Fruit fly (Drosophila melanogaster) whole organism, adult: ENCODE data around the gene CG4872.

Source experiments
- CG11617 ChIP-seq: fragments of 200-800 bp; sonication (Bioruptor generic); optimal IDR thresholded peaks from 2 replicates; lab custom pipeline; 2017; ENCODE audit warnings: mild to moderate bottlenecking, missing biosample characterization, missing genetic modification reagents, missing genetic modification characterization
- CG12768 ChIP-seq: fragments of 200-800 bp; sonication (Bioruptor generic); optimal IDR thresholded peaks from 2 replicates; lab custom pipeline; 2017; ENCODE audit warnings: missing biosample characterization, missing genetic modification characterization, mild to moderate bottlenecking, moderate library complexity, missing genetic modification reagents
- CG14711 ChIP-seq: fragments of 200-800 bp; sonication (Bioruptor generic); optimal IDR thresholded peaks from 2 replicates; lab custom pipeline; 2018; ENCODE audit warnings: missing biosample characterization, mild to moderate bottlenecking, missing genetic modification characterization, moderate library complexity
- CG1620 ChIP-seq: fragments of 200-800 bp; sonication (Bioruptor generic); optimal IDR thresholded peaks from 2 replicates; lab custom pipeline; 2016; ENCODE audit warnings: missing biosample characterization, missing genetic modification characterization
- CG33017 ChIP-seq: fragments of 200-800 bp; sonication (Bioruptor generic); optimal IDR thresholded peaks from 2 replicates; lab custom pipeline; 2018; ENCODE audit warnings: missing biosample characterization, mild to moderate bottlenecking, missing genetic modification characterization, moderate library complexity
- CG5204 ChIP-seq: fragments of 200-800 bp; sonication (Bioruptor generic); optimal IDR thresholded peaks from 2 replicates; lab custom pipeline; 2016; ENCODE audit warnings: missing biosample characterization, missing genetic modification characterization
- CG7045 ChIP-seq: fragments of 200-800 bp; sonication (Bioruptor generic); optimal IDR thresholded peaks from 2 replicates; lab custom pipeline; 2017; ENCODE audit warnings: missing biosample characterization, mild to moderate bottlenecking, missing genetic modification characterization
- CG7101 ChIP-seq: fragments of 200-800 bp; sonication (Bioruptor generic); optimal IDR thresholded peaks from 2 replicates; lab custom pipeline; 2018; ENCODE audit warnings: missing biosample characterization, mild to moderate bottlenecking, missing genetic modification characterization, moderate library complexity
- Clk ChIP-seq: fragments of 200-800 bp; sonication (Bioruptor generic); optimal IDR thresholded peaks from 2 replicates; lab custom pipeline; 2017; ENCODE audit warnings: missing biosample characterization, missing genetic modification characterization
- Crg-1 ChIP-seq: fragments of 200-800 bp; sonication (Bioruptor generic); optimal IDR thresholded peaks from 2 replicates; lab custom pipeline; 2016; ENCODE audit warnings: missing biosample characterization, missing genetic modification characterization
- Hr96 ChIP-seq: fragments of 200-800 bp; sonication (Bioruptor generic); optimal IDR thresholded peaks from 2 replicates; lab custom pipeline; 2016; ENCODE audit warnings: missing biosample characterization, missing genetic modification characterization
- Mnt ChIP-seq: fragments of 200-800 bp; sonication (Bioruptor generic); optimal IDR thresholded peaks from 2 replicates; lab custom pipeline; 2016; ENCODE audit warnings: missing biosample characterization, mild to moderate bottlenecking, missing genetic modification characterization
- bab1 ChIP-seq: fragments of 200-800 bp; sonication (Bioruptor generic); optimal IDR thresholded peaks from 3 replicates; lab custom pipeline; 2019; ENCODE audit warnings: missing biosample characterization, mild to moderate bottlenecking, missing genetic modification characterization, moderate library complexity
- cic ChIP-seq: fragments of 200-800 bp; sonication (Bioruptor generic); optimal IDR thresholded peaks from 2 replicates; lab custom pipeline; 2017; ENCODE audit warnings: missing biosample characterization, mild to moderate bottlenecking, missing genetic modification characterization, moderate library complexity
- cnc ChIP-seq, 2 experiments: fragments of >200 bp; optimal IDR thresholded peaks; 2 replicates each; lab custom pipeline; 2017
- kay ChIP-seq: fragments of 200-800 bp; sonication (Bioruptor generic); peaks from one replicate; lab custom pipeline; 2016; ENCODE audit warnings: missing biosample characterization, missing genetic modification characterization, borderline replicate concordance
- ovo ChIP-seq: fragments of 200-800 bp; sonication (Bioruptor generic); optimal IDR thresholded peaks from 2 replicates; lab custom pipeline; 2016; ENCODE audit warnings: missing biosample characterization, missing genetic modification characterization
- pad ChIP-seq: fragments of 200-800 bp; sonication (Bioruptor generic); optimal IDR thresholded peaks from 3 replicates; lab custom pipeline; 2017; ENCODE audit warnings: missing biosample characterization, missing genetic modification characterization, mild to moderate bottlenecking, moderate library complexity, missing genetic modification reagents
- tj ChIP-seq: fragments of 200-800 bp; sonication (Bioruptor generic); optimal IDR thresholded peaks from 3 replicates; lab custom pipeline; 2017; ENCODE audit warnings: missing biosample characterization, mild to moderate bottlenecking, missing genetic modification characterization, moderate library complexity
- toe ChIP-seq: fragments of 200-800 bp; sonication (Bioruptor generic); optimal IDR thresholded peaks from 2 replicates; lab custom pipeline; 2016; ENCODE audit warnings: missing biosample characterization, missing genetic modification characterization

Gene CG4872

dm6 chrX:16911962-16912361, 30.8 kb downstream of the CG4872 start:
- TF ChIP-seq CG11617 (GFP tag; lab: Kevin White, UChicago) (no peak), CG14711 (no peak)

DNA sequence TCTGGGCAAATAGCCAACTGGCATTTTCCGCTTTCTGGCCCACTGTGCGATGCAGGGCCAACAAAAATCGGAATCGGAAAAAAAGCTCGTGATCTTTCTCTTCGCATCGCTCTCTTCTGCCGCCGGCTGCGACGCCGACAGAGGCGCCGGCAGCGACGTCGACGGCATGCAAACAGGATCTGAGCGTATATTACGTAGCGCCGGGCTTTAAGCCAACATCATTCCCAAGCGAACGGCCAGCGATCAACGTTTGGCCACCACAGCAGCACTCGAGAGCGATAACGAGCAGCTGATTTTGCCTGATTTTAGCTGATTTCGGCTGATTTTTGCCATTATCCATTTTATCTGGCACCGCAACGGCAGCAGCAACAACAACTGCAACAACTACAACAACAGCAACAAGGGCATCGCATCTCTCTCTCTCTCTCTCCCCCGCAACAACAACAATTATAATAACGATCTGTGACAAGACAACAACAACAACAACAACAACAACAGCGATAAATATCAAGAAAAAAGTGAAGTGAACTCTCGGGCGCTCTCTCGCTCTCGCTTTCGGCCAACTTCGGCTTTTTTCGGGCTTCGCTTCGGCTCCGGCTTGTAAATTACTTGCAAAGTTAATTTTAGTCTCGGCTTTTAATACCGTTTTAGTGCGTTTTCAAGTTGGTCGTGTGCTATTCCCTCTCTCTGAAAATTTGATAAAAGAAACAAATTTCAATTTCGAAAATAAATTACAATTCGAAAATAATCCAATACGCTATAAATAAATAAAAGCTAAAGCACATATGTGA, 32.0 kb downstream of the CG4872 start, which contains the start of gene CG4928:
Gene CG4928, plus strand, starts transcription at position 216 of the 791 bp plus-strand sequence.
- peak; percentile 35 for TF ChIP-seq tj (GFP tag; lab: Kevin White, UChicago)
- no peak for TF ChIP-seq Hr96
- TF ChIP-seq CG14711, result no peak
- TF ChIP-seq CG11617 (GFP tag; lab: Kevin White, UChicago), result no peak
- TF ChIP-seq Clk (GFP tag; lab: Kevin White, UChicago), result no peak
- peak; percentile 9 for TF ChIP-seq ovo (GFP tag; lab: Kevin White, UChicago)
- no peak for TF ChIP-seq CG33017
- no peak for TF ChIP-seq Crg-1 (GFP tag; lab: Kevin White, UChicago)

DNA sequence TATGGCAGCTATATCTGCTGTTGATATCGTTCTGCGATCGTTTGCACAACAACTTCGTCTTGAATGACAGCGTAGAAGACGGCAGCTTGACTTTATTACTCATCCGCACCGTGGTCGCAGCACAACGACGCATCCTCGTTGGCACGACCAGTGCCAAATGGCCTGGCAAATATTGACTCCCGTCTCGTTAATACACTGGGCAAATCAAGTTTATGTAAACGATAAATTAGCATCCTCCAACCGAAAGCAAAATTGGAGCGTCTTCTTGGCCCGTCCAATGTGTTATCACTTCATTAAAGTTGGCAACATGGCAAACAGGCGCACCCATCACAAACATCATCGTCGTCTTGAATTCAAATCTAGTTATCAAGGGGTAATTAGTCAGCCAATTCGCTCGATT, 36.3 kb downstream of the CG4872 start:
- TF ChIP-seq ovo (GFP tag; lab: Kevin White, UChicago), result no peak

DNA sequence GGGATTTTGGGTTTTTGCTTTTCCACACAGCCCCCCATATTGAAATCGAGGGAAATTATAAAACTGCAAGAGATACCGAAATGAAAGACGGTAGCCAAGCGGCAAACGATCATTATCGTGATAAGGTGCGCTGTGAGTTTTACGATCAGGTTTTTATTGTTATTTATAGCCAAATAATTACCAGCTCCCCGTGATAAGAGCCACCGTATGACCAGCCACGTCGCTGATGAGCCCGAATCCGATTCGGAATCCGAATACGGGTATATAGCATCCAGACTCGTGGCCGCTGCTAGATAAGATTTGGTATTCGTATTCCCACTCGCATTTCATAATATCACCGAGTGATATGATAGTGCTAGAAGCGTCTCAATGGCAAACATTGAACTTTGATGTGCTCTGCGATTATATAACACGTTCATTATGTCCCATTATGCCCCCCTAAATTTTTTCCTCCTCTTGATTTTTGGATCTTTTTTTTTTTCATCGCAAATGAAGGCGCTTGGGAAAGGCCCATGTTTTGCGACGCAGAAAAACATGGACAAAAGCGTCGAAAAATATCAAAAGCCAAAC, 37.7 kb downstream of the CG4872 start:
- TF ChIP-seq Mnt (GFP tag; lab: Kevin White, UChicago) (no peak), CG7101 (tag; lab: Kevin White, UChicago) (peak; percentile 7)

DNA sequence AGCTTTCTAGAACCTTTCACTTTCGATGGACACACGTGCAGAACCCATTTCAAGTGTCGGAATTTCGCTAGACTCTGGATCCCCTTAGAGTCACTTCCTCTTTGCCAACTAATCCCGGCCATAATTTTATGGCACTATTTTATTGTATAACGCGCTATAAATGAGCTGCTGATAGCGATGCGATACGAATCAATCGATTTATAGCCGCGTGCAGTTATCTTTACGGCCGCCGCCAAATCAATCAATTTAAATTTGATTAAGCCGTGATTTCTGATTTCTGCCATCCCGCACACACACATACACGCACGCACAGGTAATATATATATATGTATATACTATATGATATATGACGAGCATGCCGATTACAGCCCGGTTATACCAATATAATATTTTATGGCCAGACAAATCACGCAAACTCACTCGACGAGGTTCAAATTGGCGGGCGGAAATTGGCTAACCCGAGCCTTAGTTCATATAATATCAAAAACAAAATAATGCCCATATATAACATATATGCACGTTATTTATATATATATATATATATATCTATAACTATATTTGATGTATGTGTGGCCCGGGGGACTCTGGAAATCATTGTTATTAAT, 39.6 kb downstream of the CG4872 start:
- peak; percentile 5 for TF ChIP-seq cic
- peak; percentile 55 for TF ChIP-seq CG7101 (tag; lab: Kevin White, UChicago)
- no peak for TF ChIP-seq Clk (GFP tag; lab: Kevin White, UChicago)
- TF ChIP-seq CG11617 (GFP tag; lab: Kevin White, UChicago), result no peak
- no peak for TF ChIP-seq kay (GFP tag; lab: Kevin White, UChicago)
- no peak for TF ChIP-seq Hr96

DNA sequence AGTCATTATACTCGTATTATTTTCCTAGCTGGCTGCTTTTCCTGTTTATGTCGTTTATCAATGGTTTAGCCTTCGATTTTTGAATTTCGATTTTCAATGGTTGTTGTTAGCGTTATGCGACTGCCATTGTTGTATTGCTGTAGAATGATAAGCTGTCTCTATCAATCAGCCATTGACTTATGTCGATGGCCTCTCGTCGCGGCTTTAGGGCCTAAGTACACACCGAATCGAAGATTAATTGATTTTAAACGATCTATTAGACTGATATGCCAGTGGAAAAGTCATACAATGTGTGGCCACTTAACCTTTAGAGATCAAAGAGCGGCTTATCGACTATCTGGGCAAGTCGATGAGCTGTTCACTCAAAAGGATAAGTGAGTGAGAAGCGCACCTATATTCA, 41.5 kb downstream of the CG4872 start:
- no peak for TF ChIP-seq CG11617 (GFP tag; lab: Kevin White, UChicago)
- no peak for TF ChIP-seq CG33017
- no peak for TF ChIP-seq CG7045
- no peak for TF ChIP-seq Crg-1 (GFP tag; lab: Kevin White, UChicago)
- no peak for TF ChIP-seq kay (GFP tag; lab: Kevin White, UChicago)
- TF ChIP-seq CG7101 (tag; lab: Kevin White, UChicago), result no peak
- no peak for TF ChIP-seq Clk (GFP tag; lab: Kevin White, UChicago)
- no peak for TF ChIP-seq cic

DNA sequence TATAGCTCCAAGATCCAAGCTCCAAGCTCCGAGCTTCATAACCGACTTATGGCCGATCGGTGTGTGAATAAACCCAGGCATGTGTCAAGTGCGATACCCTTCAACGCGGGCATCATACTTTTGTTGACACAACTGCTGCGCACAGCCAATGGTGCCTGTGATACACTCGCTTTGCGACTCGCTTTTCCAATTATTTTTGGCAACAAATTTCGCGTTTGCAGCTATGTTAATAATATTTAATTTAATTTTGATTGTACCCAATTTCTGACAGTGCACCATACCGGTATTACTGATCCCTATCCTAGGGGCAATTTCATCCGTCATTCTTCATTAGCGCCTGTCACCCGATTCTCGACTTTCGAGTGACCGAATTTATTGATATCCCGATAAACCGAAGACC, 42.4 kb downstream of the CG4872 start:
- no peak for TF ChIP-seq cic

DNA sequence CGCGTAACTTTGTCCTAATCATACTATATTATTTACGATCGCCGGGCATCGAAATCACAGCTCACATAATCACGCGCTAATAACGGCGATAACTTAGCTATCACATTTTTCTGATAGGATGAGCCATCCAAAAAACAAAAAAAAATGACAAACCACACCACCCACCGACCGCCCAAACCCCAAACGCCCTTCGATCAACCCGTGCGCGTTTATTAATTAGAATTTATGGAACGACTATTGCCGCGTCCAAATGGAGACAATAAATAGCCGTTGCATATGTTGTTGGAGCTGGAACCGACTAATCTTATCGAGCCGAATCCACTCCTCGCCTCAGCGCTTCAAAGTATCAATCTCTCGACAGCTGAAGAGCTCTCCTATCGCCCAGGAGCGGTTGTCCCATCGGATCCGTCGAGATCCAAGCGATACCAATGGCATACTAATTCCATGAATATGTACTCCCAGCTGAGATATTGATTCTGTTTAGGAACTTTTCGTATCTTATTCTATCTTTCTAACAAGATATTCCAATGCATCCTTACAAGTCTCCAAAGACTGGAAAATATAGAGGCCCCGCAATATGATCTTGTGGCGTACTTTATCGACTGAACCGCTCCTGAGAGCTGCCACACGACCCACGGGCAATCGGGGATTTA, 43.0 kb downstream of the CG4872 start:
- peak; percentile 7 for TF ChIP-seq CG7101 (tag; lab: Kevin White, UChicago)
- TF ChIP-seq tj (GFP tag; lab: Kevin White, UChicago), result no peak
- TF ChIP-seq cic, result no peak
- TF ChIP-seq Hr96, result peak; percentile 15
- no peak for TF ChIP-seq pad (GFP tag; lab: Kevin White, UChicago)
- TF ChIP-seq CG12768 (GFP tag; lab: Kevin White, UChicago), result no peak
- TF ChIP-seq Clk (GFP tag; lab: Kevin White, UChicago), result no peak

dm6 chrX:16926726-16927125, 45.6 kb downstream of the CG4872 start:
- TF ChIP-seq ovo (GFP tag; lab: Kevin White, UChicago) (no peak), Mnt (GFP tag; lab: Kevin White, UChicago) (no peak), pad (GFP tag; lab: Kevin White, UChicago) (no peak), CG7045 (no peak), CG11617 (GFP tag; lab: Kevin White, UChicago) (no peak), bab1 (GFP tag; lab: Kevin White, UChicago) (no peak), cic (no peak), CG5204 (GFP tag; lab: Kevin White, UChicago) (no peak), Clk (GFP tag; lab: Kevin White, UChicago) (no peak), cnc (optimal IDR thresholded peaks at IDR 0.05; lab: Kevin White, UChicago) (no peak), tj (GFP tag; lab: Kevin White, UChicago) (no peak), kay (GFP tag; lab: Kevin White, UChicago) (no peak), toe (GFP tag; lab: Kevin White, UChicago) (no peak), CG14711 (no peak), Hr96 (no peak), CG33017 (no peak), CG7101 (tag; lab: Kevin White, UChicago) (no peak), CG1620 (GFP tag; lab: Kevin White, UChicago) (no peak), CG12768 (GFP tag; lab: Kevin White, UChicago) (no peak)
